Fruit fly (Drosophila melanogaster): Measurements from ENCODE around the gene CG14332.

Gene CG14332

DNA sequence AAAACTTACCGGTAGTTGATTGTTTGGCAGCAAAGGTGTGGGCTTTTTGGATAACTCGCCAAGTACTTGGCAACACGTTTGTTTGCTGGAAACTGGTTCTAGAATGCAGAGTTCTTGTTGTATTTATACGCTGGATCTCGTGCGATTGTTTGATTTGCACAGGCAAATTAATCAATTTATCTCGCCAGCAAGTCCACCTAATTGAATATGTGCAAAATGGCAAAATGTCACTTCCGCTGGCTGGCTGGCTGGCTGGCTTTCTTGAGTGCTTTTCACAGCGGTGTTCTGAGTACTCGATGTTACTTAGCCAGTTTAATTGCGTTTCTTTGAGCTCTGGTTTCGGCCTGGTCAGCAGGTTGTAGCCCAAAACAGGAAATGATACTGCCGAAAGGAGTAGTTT is 26.8 kb upstream of the CG14332 start, which contains the start of gene Eh:
Gene Eh (minus strand): TSS at position 101 of the 400 bp plus-strand sequence.
- no peak for TF ChIP-seq CG6276 (GFP tag; optimal IDR thresholded peaks at IDR 0.05)

DNA sequence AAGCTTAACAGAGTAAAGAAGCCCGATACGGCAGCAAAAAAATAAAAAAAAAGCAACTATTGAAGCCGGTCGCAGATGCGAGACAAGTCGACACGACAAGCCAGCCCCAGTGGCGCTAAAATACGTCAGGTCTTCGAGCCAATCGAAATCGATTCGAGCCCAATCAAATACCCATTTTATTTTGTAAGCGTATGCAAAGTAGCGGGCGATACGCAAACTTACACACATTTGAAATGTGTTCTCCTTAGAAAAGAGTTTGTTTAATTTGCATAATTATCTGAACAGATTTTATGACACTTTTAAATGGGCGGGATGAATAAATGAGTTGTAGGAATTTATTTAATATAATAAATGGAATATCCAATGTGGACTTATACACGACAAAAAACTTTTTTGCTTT is 25.6 kb upstream of the CG14332 start:
- TF ChIP-seq CG3919 (GFP tag; optimal IDR thresholded peaks at IDR 0.05): no peak
- no peak for TF ChIP-seq Sox15 (GFP tag; optimal IDR thresholded peaks at IDR 0.05)
- TF ChIP-seq CG8632 (GFP tag; optimal IDR thresholded peaks at IDR 0.05): no peak
- no peak for TF ChIP-seq fd85E (GFP tag; optimal IDR thresholded peaks at IDR 0.05)
- TF ChIP-seq fd59A (GFP tag; optimal IDR thresholded peaks at IDR 0.05): no peak
- TF ChIP-seq Eip78C (GFP tag): no peak
- no peak for TF ChIP-seq salr (GFP tag; optimal IDR thresholded peaks at IDR 0.05)
- no peak for TF ChIP-seq OdsH (GFP tag; optimal IDR thresholded peaks at IDR 0.05)
- TF ChIP-seq CG11762 (GFP tag; optimal IDR thresholded peaks at IDR 0.05; ENCODE audit: insufficient read depth): no peak
- no peak for TF ChIP-seq Eip93F (GFP tag; optimal IDR thresholded peaks at IDR 0.05)
- no peak for TF ChIP-seq Ets96B (tag; optimal IDR thresholded peaks at IDR 0.05)
- no peak for TF ChIP-seq fkh (GFP tag; optimal IDR thresholded peaks at IDR 0.05)

DNA sequence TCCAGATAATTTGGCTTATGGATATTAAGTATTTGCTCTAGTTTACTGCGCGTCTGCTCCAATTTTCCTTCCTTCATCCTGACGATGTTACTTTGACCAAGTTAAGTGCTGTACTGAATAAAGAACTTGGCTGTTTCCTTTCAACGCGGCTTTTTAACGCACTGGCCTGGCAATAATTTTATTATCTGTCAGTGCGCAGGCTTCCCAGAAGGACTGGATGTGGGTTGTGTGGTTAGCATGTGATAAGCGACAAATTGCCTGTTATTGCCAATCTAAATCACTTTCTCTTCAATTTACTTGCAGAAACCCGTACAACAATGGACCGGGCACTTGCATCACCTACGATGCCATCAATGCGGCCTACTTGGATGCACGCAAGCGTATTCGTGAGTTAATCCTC is 18.6 kb upstream of the CG14332 start, which contains the start of gene CG14331:
Gene CG14331 (minus strand): TSS at position 101 of the 400 bp plus-strand sequence.
- no peak for TF ChIP-seq Sox15 (GFP tag; optimal IDR thresholded peaks at IDR 0.05)
- no peak for TF ChIP-seq Ets96B (tag; optimal IDR thresholded peaks at IDR 0.05)
- no peak for TF ChIP-seq Ets21C (GFP tag; optimal IDR thresholded peaks at IDR 0.05)
- no peak for TF ChIP-seq Met (GFP tag; optimal IDR thresholded peaks at IDR 0.05)
- no peak for TF ChIP-seq CG11294 (GFP tag; IDR thresholded peaks at IDR 0.05)
- TF ChIP-seq CG6808 (GFP tag; optimal IDR thresholded peaks at IDR 0.05): no peak
- TF ChIP-seq CG34406 (GFP tag; optimal IDR thresholded peaks at IDR 0.05): no peak
- no peak for TF ChIP-seq CG3032 (tag; optimal IDR thresholded peaks at IDR 0.05)
- no peak for TF ChIP-seq dsx (GFP tag; optimal IDR thresholded peaks at IDR 0.05; ENCODE audit: poor library complexity, severe bottlenecking)
- TF ChIP-seq spab (GFP tag; optimal IDR thresholded peaks at IDR 0.05): no peak

DNA sequence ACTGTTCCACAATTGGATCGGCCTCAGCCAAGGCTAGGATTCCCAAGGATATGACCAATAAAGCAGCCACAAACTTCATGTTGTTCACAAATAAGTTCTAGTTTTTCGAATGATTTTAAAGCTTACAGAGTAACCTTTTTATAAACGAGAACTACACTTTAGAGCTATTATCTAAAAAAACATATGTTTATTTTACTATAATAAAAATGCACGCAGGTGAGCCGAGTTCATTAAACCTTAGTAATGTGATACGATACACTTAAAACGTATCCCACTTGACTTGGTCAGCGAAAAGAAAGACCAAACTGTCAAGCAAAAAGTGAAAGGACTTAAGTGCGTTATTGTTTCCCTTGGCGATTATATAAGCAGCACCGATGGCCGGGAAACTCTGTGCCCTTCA is 12.3 kb upstream of the CG14332 start, which contains the start of gene CG44090:
Gene CG44090 (minus strand): TSS at position 101 of the 400 bp plus-strand sequence.
- TF ChIP-seq topi (GFP tag; optimal IDR thresholded peaks at IDR 0.05) (no peak), CG6854 (GFP tag; optimal IDR thresholded peaks at IDR 0.05) (no peak), CG6792 (GFP tag; optimal IDR thresholded peaks at IDR 0.05) (no peak), Gug (GFP tag; IDR thresholded peaks at IDR 0.05) (no peak), CG3032 (tag; optimal IDR thresholded peaks at IDR 0.05) (no peak), Hr4 (GFP tag; optimal IDR thresholded peaks at IDR 0.05) (no peak), Ets21C (GFP tag; optimal IDR thresholded peaks at IDR 0.05) (no peak), spab (GFP tag; optimal IDR thresholded peaks at IDR 0.05) (no peak), CG31627 (GFP tag; optimal IDR thresholded peaks at IDR 0.05) (no peak), Sox14 (GFP tag; optimal IDR thresholded peaks at IDR 0.05) (no peak), CG8632 (GFP tag; optimal IDR thresholded peaks at IDR 0.05) (no peak), acj6 (GFP tag; optimal IDR thresholded peaks at IDR 0.05) (no peak), fd85E (GFP tag; optimal IDR thresholded peaks at IDR 0.05) (no peak), Hr39 (GFP tag; optimal IDR thresholded peaks at IDR 0.05) (no peak), Ets96B (tag; optimal IDR thresholded peaks at IDR 0.05) (no peak)

DNA sequence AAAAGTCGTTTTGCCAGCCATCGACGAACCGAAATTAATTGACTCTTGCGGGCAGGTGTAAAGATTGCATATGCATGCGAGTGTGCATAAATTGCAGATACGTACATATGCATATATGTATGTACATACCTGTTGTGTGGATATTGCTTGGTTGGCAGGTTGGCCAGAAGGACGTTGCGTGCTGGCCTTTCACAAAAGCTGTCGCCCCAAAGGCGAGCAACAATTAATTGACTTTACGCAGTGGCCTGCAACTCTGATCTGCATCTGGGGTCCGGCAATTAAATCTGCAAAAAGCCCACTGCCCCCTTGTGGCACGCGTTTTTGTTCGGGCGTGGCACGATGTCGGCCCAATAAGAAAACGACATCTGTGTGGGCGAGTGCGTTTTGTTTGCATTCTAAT is 11.1 kb upstream of the CG14332 start:
- peak in 1 of 2 experiments; percentile 93 for TF ChIP-seq ss (GFP tag; optimal IDR thresholded peaks at IDR 0.05)
- TF ChIP-seq CG3919 (GFP tag; optimal IDR thresholded peaks at IDR 0.05): no peak

DNA sequence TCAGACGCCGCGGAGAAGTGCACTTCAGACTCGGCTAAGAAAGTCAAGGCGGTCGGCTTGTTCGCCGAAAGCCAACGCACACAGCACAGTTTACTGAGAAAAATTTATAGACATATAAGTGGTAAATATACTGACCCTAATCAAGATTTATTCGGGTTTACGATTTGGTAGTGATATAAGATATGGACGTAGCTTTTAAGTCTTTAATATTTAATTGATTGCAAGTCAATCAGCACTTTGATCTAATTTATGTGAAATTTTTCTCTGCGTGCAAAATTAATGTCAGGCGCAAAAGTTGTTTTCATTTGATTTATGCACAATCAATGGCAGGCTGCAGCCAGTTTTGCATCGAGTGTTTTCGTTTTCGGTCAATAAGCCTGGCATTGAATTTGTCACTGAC is 8.5 kb upstream of the CG14332 start:
- TF ChIP-seq Hr39 (GFP tag; optimal IDR thresholded peaks at IDR 0.05): no peak
- peak; percentile 27 for TF ChIP-seq CG4318 (GFP tag; optimal IDR thresholded peaks at IDR 0.05)
- TF ChIP-seq dac (GFP tag; optimal IDR thresholded peaks at IDR 0.05): peak; percentile 35
- peak; percentile 66 for TF ChIP-seq eg (GFP tag; IDR thresholded peaks at IDR 0.05)
- no peak for TF ChIP-seq cyc (GFP tag; optimal IDR thresholded peaks at IDR 0.05)
- peak; percentile 37 for TF ChIP-seq OdsH (GFP tag; optimal IDR thresholded peaks at IDR 0.05)
- peak; percentile 53 for TF ChIP-seq CG6276 (GFP tag; optimal IDR thresholded peaks at IDR 0.05)
- TF ChIP-seq acj6 (GFP tag; optimal IDR thresholded peaks at IDR 0.05): no peak
- TF ChIP-seq CG11294 (GFP tag; IDR thresholded peaks at IDR 0.05): peak; percentile 30; the same call in 1 of the 2 replicates
- TF ChIP-seq dsx (GFP tag; optimal IDR thresholded peaks at IDR 0.05; ENCODE audit: poor library complexity, severe bottlenecking): no peak
- TF ChIP-seq pdm3 (GFP tag; optimal IDR thresholded peaks at IDR 0.05): peak; percentile 42
- no peak for TF ChIP-seq topi (GFP tag; optimal IDR thresholded peaks at IDR 0.05)
- peak; percentile 73 for TF ChIP-seq CG32006 (GFP tag; optimal IDR thresholded peaks at IDR 0.05)
- peak; percentile 75 for TF ChIP-seq Hr4 (GFP tag; optimal IDR thresholded peaks at IDR 0.05)
- no peak for TF ChIP-seq CG11762 (GFP tag; optimal IDR thresholded peaks at IDR 0.05; ENCODE audit: insufficient read depth)
- no peak for TF ChIP-seq Ets21C (GFP tag; optimal IDR thresholded peaks at IDR 0.05)
- TF ChIP-seq CG6163 (GFP tag; IDR thresholded peaks at IDR 0.05): 0 out of 3 replicates have a peak, but pooled peaks have one; percentile 41
- TF ChIP-seq fd85E (GFP tag; optimal IDR thresholded peaks at IDR 0.05): no peak
- TF ChIP-seq Sox102F (GFP tag; optimal IDR thresholded peaks at IDR 0.05): no peak
- no peak for TF ChIP-seq Hr38 (GFP tag; optimal IDR thresholded peaks at IDR 0.05)
